Worm (Caenorhabditis elegans) whole organism, early embryonic: ENCODE measurements around the gene nhr-1.

Source experiments
- B0310.2 ChIP-seq: sonication (generic microtip); optimal IDR thresholded peaks from 2 replicates; lab custom pipeline; 2016; ENCODE audit warnings: mild to moderate bottlenecking, missing genetic modification characterization, missing compliant biosample characterization
- F13C5.2 ChIP-seq: sonication (generic microtip); optimal IDR thresholded peaks from 2 replicates; lab custom pipeline; 2017; ENCODE audit warnings: mild to moderate bottlenecking, missing genetic modification characterization, inconsistent platforms, missing compliant biosample characterization
- aly-1 ChIP-seq: sonication (generic microtip); optimal IDR thresholded peaks from 2 replicates; lab custom pipeline; 2016; ENCODE audit warnings: missing genetic modification characterization, missing compliant biosample characterization
- ama-1 ChIP-seq: fragments of 150-350 bp; optimal IDR thresholded peaks from 2 replicates; lab custom pipeline; 2014
- ceh-13 ChIP-seq: fragments of 200-800 bp; sonication (Bioruptor generic); optimal IDR thresholded peaks from 2 replicates; lab custom pipeline; 2018; ENCODE audit warnings: mild to moderate bottlenecking, missing genetic modification characterization, missing compliant biosample characterization
- ceh-36 ChIP-seq: sonication (generic microtip); optimal IDR thresholded peaks from 2 replicates; lab custom pipeline; 2016; ENCODE audit warnings: missing genetic modification characterization, inconsistent platforms, missing compliant biosample characterization
- ets-7 ChIP-seq: sonication (generic microtip); optimal IDR thresholded peaks from 2 replicates; lab custom pipeline; 2016; ENCODE audit warnings: missing genotype, missing genetic modification characterization, missing compliant biosample characterization
- flt-1 ChIP-seq: fragments of 200-800 bp; sonication (Bioruptor generic); IDR thresholded peaks from 2 replicates; pipeline ENCODE4 v1.3.6; 2022; ENCODE audit warnings: missing genetic modification characterization, missing compliant biosample characterization
- hmbx-1 ChIP-seq: sonication (generic microtip); optimal IDR thresholded peaks from 2 replicates; lab custom pipeline; 2016; ENCODE audit warnings: mild to moderate bottlenecking, missing genetic modification characterization, missing compliant biosample characterization
- hmg-4 ChIP-seq: fragments of 200-800 bp; sonication (Bioruptor generic); optimal IDR thresholded peaks from 2 replicates; lab custom pipeline; 2018; ENCODE audit warnings: mild to moderate bottlenecking, missing genetic modification characterization, missing compliant biosample characterization
- hnd-1 ChIP-seq: sonication (generic microtip); optimal IDR thresholded peaks from 2 replicates; lab custom pipeline; 2016; ENCODE audit warnings: missing genetic modification characterization, missing compliant biosample characterization
- pes-1 ChIP-seq: fragments of 200-800 bp; sonication (Bioruptor generic); IDR thresholded peaks from 2 replicates; pipeline ENCODE4 v1.3.6; 2022; ENCODE audit warnings: missing genetic modification reagents, missing genetic modification characterization, missing compliant biosample characterization
- scrt-1 ChIP-seq: fragments of 200-800 bp; sonication (Bioruptor generic); IDR thresholded peaks from 2 replicates; pipeline ENCODE4 v1.3.6; 2022; ENCODE audit warnings: missing genetic modification characterization, missing compliant biosample characterization
- sea-1 ChIP-seq: fragments of 200-800 bp; sonication (Bioruptor generic); conservative IDR thresholded peaks from 2 replicates; pipeline ENCODE4 v1.3.6; 2022; ENCODE audit warnings: missing genetic modification characterization, missing compliant biosample characterization
- tbx-11 ChIP-seq: fragments of 200-800 bp; sonication (Bioruptor generic); IDR thresholded peaks from 2 replicates; pipeline ENCODE4 v1.3.6; 2022; ENCODE audit warnings: missing genetic modification characterization, missing compliant biosample characterization
- tbx-37 ChIP-seq: fragments of 200-800 bp; sonication (Bioruptor generic); conservative IDR thresholded peaks from 2 replicates; pipeline ENCODE4 v1.3.6; 2022; ENCODE audit warnings: missing genetic modification reagents, missing genetic modification characterization, missing compliant biosample characterization
- tra-4 ChIP-seq: sonication (generic microtip); optimal IDR thresholded peaks from 2 replicates; lab custom pipeline; 2017; ENCODE audit warnings: missing genetic modification characterization, missing compliant biosample characterization

nhr-1 gene

ce11 chrX:17478677-17479076 is 35.2 kb upstream of the nhr-1 start:
- TF ChIP-seq ceh-36 (tag; lab: Kevin White, UChicago) (no peak), scrt-1 (GFP tag; lab: Robert Waterston, UW) (no peak), hmbx-1 (tag; lab: Kevin White, UChicago) (no peak), ama-1 (lab: Kevin White, UChicago) (no peak), aly-1 (tag; lab: Kevin White, UChicago) (no peak), tbx-37 (GFP tag; lab: Robert Waterston, UW) (no peak), sea-1 (no peak), hnd-1 (tag; lab: Kevin White, UChicago) (no peak), tbx-11 (no peak), F13C5.2 (tag; lab: Kevin White, UChicago) (no peak), ets-7 (tag; lab: Kevin White, UChicago) (no peak), hmg-4 (GFP tag; lab: Kevin White, UChicago) (no peak), flt-1 (GFP tag; lab: Robert Waterston, UW) (no peak), B0310.2 (tag; lab: Kevin White, UChicago) (no peak), tra-4 (no peak), ceh-13 (GFP tag; lab: Kevin White, UChicago) (no peak)

ce11 chrX:17479694-17480574 is 33.9 kb upstream of the nhr-1 start:
- TF ChIP-seq aly-1 (tag; lab: Kevin White, UChicago) (peak; percentile 67), hmbx-1 (tag; lab: Kevin White, UChicago) (no peak), F13C5.2 (tag; lab: Kevin White, UChicago) (peak; percentile 50), pes-1 (GFP tag; lab: Robert Waterston, UW) (0 out of 2 replicates have a peak, but pooled peaks have one; percentile 34), scrt-1 (GFP tag; lab: Robert Waterston, UW) (no peak), sea-1 (no peak), hmg-4 (GFP tag; lab: Kevin White, UChicago) (peak; percentile 67), tbx-11 (no peak), flt-1 (GFP tag; lab: Robert Waterston, UW) (no peak)

ce11 chrX:17481892-17482515 is 31.9 kb upstream of the nhr-1 start:
- TF ChIP-seq aly-1 (tag; lab: Kevin White, UChicago) (no peak), sea-1 (no peak), tra-4 (no peak), tbx-11 (no peak), tbx-37 (GFP tag; lab: Robert Waterston, UW) (no peak), hnd-1 (tag; lab: Kevin White, UChicago) (no peak), hmg-4 (GFP tag; lab: Kevin White, UChicago) (no peak)

- no peak for TF ChIP-seq ceh-13 (GFP tag; lab: Kevin White, UChicago)
- TF ChIP-seq ama-1 (lab: Kevin White, UChicago), result no peak
- no peak for TF ChIP-seq scrt-1 (GFP tag; lab: Robert Waterston, UW)
- no peak for TF ChIP-seq B0310.2 (tag; lab: Kevin White, UChicago)
- TF ChIP-seq ceh-36 (tag; lab: Kevin White, UChicago), result no peak
- TF ChIP-seq ets-7 (tag; lab: Kevin White, UChicago), result no peak
- no peak for TF ChIP-seq tra-4
- no peak for TF ChIP-seq tbx-37 (GFP tag; lab: Robert Waterston, UW)
- TF ChIP-seq hnd-1 (tag; lab: Kevin White, UChicago), result no peak
- no peak for TF ChIP-seq hmbx-1 (tag; lab: Kevin White, UChicago)
- no peak for TF ChIP-seq aly-1 (tag; lab: Kevin White, UChicago)
- TF ChIP-seq sea-1, result no peak
- TF ChIP-seq F13C5.2 (tag; lab: Kevin White, UChicago), result no peak
- no peak for TF ChIP-seq hmg-4 (GFP tag; lab: Kevin White, UChicago)
- TF ChIP-seq pes-1 (GFP tag; lab: Robert Waterston, UW), result no peak
- TF ChIP-seq tbx-11, result no peak
- TF ChIP-seq flt-1 (GFP tag; lab: Robert Waterston, UW), result no peak
Observed at ce11 chrX:17486735-17487134, 27.1 kb upstream of the nhr-1 start, which contains the start of gene npr-24. TSS of gene npr-24 (minus strand) at chrX:17486835.

- TF ChIP-seq F13C5.2 (tag; lab: Kevin White, UChicago) (no peak), tra-4 (no peak), tbx-11 (no peak), hmbx-1 (tag; lab: Kevin White, UChicago) (no peak), sea-1 (no peak), tbx-37 (GFP tag; lab: Robert Waterston, UW) (no peak), ceh-13 (GFP tag; lab: Kevin White, UChicago) (no peak), flt-1 (GFP tag; lab: Robert Waterston, UW) (no peak)
Observed at ce11 chrX:17502246-17502645, 11.6 kb upstream of the nhr-1 start.

- TF ChIP-seq tbx-11, result no peak
- no peak for TF ChIP-seq pes-1 (GFP tag; lab: Robert Waterston, UW)
- no peak for TF ChIP-seq F13C5.2 (tag; lab: Kevin White, UChicago)
- no peak for TF ChIP-seq aly-1 (tag; lab: Kevin White, UChicago)
- TF ChIP-seq ceh-36 (tag; lab: Kevin White, UChicago), result no peak
- TF ChIP-seq tra-4, result no peak
- TF ChIP-seq scrt-1 (GFP tag; lab: Robert Waterston, UW), result no peak
- no peak for TF ChIP-seq sea-1
- no peak for TF ChIP-seq B0310.2 (tag; lab: Kevin White, UChicago)
- no peak for TF ChIP-seq hnd-1 (tag; lab: Kevin White, UChicago)
- TF ChIP-seq ceh-13 (GFP tag; lab: Kevin White, UChicago), result no peak
- no peak for TF ChIP-seq tbx-37 (GFP tag; lab: Robert Waterston, UW)
Observed at ce11 chrX:17504447-17504846, 9.4 kb upstream of the nhr-1 start.
